Worm (Caenorhabditis elegans): ENCODE measurements around the gene pitp-1.

DNA sequence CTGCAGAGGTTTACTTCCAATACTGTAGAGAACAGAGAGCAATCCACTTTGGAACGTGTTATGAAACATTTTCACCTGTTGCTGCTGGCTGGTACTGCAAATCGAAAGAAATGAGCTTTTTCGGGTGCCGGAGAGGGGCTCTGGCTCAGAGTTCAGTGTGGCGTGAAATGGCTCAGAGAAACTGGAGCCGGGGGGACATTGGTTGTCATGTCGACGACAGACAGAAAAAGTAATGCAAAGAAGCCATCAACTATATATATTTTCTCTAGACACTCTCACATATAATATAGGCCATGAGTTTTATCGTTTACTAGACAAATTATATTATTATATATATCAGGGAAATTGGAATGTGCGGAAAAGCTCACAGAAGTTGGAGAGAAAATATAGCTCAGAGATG lies 7.8 kb upstream of the pitp-1 start, which contains the start of gene cfap-20:
- TF ChIP-seq lin-39 (tag; optimal IDR thresholded peaks at IDR 0.05) (no peak), elt-1 (tag; optimal IDR thresholded peaks at IDR 0.05) (no peak), daf-12 (tag; optimal IDR thresholded peaks at IDR 0.05) (no peak), ama-1 (optimal IDR thresholded peaks at IDR 0.05) (no peak), ceh-16 (tag; optimal IDR thresholded peaks at IDR 0.05) (no peak)
